Fruit fly (Drosophila melanogaster): ENCODE results near the gene CG34160.

DNA sequence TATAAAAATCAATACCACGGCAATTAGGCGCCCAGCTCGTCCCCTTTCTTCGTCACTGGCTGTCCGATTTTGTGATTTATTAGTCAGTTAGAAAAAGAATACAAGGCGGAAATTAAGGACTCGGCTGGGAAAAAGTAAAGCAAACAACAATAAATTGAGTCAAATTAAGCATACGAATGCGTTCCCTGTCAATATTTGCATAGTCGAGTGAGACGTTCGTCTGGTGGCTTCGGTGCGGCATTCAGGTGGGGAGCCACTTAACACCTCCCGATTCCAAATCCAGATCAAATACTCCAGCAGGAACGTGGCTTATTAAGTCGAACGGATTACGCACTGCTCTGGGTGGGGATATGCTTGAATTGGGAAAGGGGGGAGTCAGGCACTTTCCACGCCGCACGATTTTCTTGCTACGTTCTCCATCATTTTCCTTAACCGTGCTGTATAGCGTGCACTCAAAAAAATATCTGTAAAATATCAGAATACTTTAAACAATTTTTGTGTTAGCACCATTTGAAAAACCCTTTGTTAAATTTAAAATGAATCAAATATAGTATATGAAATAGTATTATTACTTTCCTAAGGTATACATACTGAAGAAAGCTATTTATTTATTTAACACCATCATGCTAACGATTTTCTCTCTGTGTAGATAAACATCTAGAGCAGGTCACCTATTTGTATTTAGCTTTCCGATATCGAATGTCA lies 36.4 kb upstream of the CG34160 start:
- no peak for TF ChIP-seq psq (optimal IDR thresholded peaks at IDR 0.05)
- TF ChIP-seq pan (optimal IDR thresholded peaks at IDR 0.05): no peak
- no peak for TF ChIP-seq usp (GFP tag; optimal IDR thresholded peaks at IDR 0.05)
- TF ChIP-seq Dll (optimal IDR thresholded peaks at IDR 0.05): no peak

Data from whole organism.